Worm (Caenorhabditis elegans) whole organism, young adult: Measurements from ENCODE around the gene T06C12.12.

Experiments
- B0336.3 ChIP-seq: fragments of 200-800 bp; sonication (Bioruptor generic); IDR thresholded peaks from 2 replicates; pipeline ENCODE4 v1.3.6; 2022; ENCODE audit warnings: missing genetic modification characterization, missing compliant biosample characterization
- C06A6.2 ChIP-seq: fragments of 200-800 bp; sonication (Bioruptor generic); conservative IDR thresholded peaks from 2 replicates; pipeline ENCODE4 v1.3.6; 2022; ENCODE audit warnings: missing genetic modification characterization, missing compliant biosample characterization
- C17E4.6 ChIP-seq: fragments of 200-800 bp; sonication (Bioruptor generic); IDR thresholded peaks from 2 replicates; pipeline ENCODE4 v1.3.6; 2022; ENCODE audit warnings: missing genetic modification reagents, missing genetic modification characterization, missing compliant biosample characterization
- F37B4.10 ChIP-seq: fragments of 200-800 bp; sonication (Bioruptor generic); IDR thresholded peaks from 2 replicates; pipeline ENCODE4 v1.3.6; 2022; ENCODE audit warnings: missing genetic modification characterization, missing compliant biosample characterization
- F55B11.4 ChIP-seq: sonication (generic microtip); optimal IDR thresholded peaks from 2 replicates; lab custom pipeline; 2016; ENCODE audit warnings: missing compliant biosample characterization, missing genetic modification characterization, borderline replicate concordance; ENCODE audit not compliant: insufficient read depth
- Y53G8AR.9 ChIP-seq: fragments of 200-800 bp; sonication (Bioruptor generic); conservative IDR thresholded peaks from 2 replicates; pipeline ENCODE4 v1.3.6; 2022; ENCODE audit warnings: missing genetic modification reagents, missing genetic modification characterization, missing compliant biosample characterization
- Y67H2A.10 ChIP-seq: fragments of 200-800 bp; sonication (Bioruptor generic); conservative IDR thresholded peaks from 2 replicates; pipeline ENCODE4 v1.3.6; 2022; ENCODE audit warnings: missing genetic modification reagents, missing genetic modification characterization, missing compliant biosample characterization
- Y95B8A.8 ChIP-seq: fragments of 200-800 bp; sonication (Bioruptor generic); IDR thresholded peaks from 2 replicates; pipeline ENCODE4 v1.3.6; 2022; ENCODE audit warnings: missing genetic modification reagents, missing genetic modification characterization, missing compliant biosample characterization
- ZK185.1 ChIP-seq: sonication (generic microtip); optimal IDR thresholded peaks from 2 replicates; lab custom pipeline; 2016; ENCODE audit warnings: mild to moderate bottlenecking, missing genetic modification characterization, missing compliant biosample characterization; ENCODE audit not compliant: poor library complexity, severe bottlenecking
- ama-1 ChIP-seq, 3 experiments: fragments of 150-350 bp in 1 of 3; sonication (generic microtip) in 2 of 3; optimal IDR thresholded peaks; 2 replicates each; lab custom pipeline; 2014 to 2018; ENCODE audit warnings: missing biosample characterization in 2 of 3, missing genetic modification characterization in 2 of 3, missing genetic modification reagents in 2 of 3
- aptf-2 ChIP-seq: fragments of 200-800 bp; sonication (Bioruptor generic); conservative IDR thresholded peaks from 2 replicates; pipeline ENCODE4 v1.3.6; 2022; ENCODE audit warnings: missing genetic modification reagents, missing genetic modification characterization, missing compliant biosample characterization
- aptf-3 ChIP-seq: fragments of 200-800 bp; sonication (Bioruptor generic); IDR thresholded peaks from 2 replicates; pipeline ENCODE4 v1.3.6; 2022; ENCODE audit warnings: missing genetic modification characterization, missing compliant biosample characterization
- attf-6 ChIP-seq: fragments of 200-800 bp; sonication (Bioruptor generic); IDR thresholded peaks from 2 replicates; pipeline ENCODE4 v1.3.6; 2022; ENCODE audit warnings: missing genetic modification reagents, missing genetic modification characterization, missing compliant biosample characterization
- cebp-1 ChIP-seq, 2 experiments: fragments of 200-800 bp in 1 of 2; sonication (Bioruptor generic) in 1 of 2; sonication (generic microtip) in 1 of 2; IDR thresholded peaks in 1 of 2; optimal IDR thresholded peaks in 1 of 2; 2 replicates each; pipeline versions ENCODE4 v1.3.6 to Lab custom; 2017 to 2022; ENCODE audit warnings: missing compliant biosample characterization in 2 of 2, missing genetic modification characterization in 2 of 2, mild to moderate bottlenecking in 1 of 2, missing genetic modification reagents in 1 of 2, moderate library complexity in 1 of 2
- ceh-58 ChIP-seq: fragments of 200-800 bp; sonication (Bioruptor generic); IDR thresholded peaks from 2 replicates; pipeline ENCODE4 v1.3.6; 2022; ENCODE audit warnings: missing genetic modification characterization, missing compliant biosample characterization
- ceh-79 ChIP-seq: sonication (generic microtip); optimal IDR thresholded peaks from 2 replicates; lab custom pipeline; 2017; ENCODE audit warnings: mild to moderate bottlenecking, missing genetic modification characterization, missing compliant biosample characterization
- ceh-91 ChIP-seq: fragments of 200-800 bp; sonication (Bioruptor generic); IDR thresholded peaks from 2 replicates; pipeline ENCODE4 v1.3.6; 2022; ENCODE audit warnings: missing genetic modification reagents, missing genetic modification characterization, missing compliant biosample characterization
- dpl-1 ChIP-seq: fragments of 150-350 bp; optimal IDR thresholded peaks from 2 replicates; lab custom pipeline; 2014; ENCODE audit warnings: missing biosample characterization, missing genetic modification reagents, missing genetic modification characterization
- egl-18 ChIP-seq: fragments of 200-800 bp; sonication (Bioruptor generic); IDR thresholded peaks from 2 replicates; pipeline ENCODE4 v1.3.6; 2022; ENCODE audit warnings: missing genetic modification reagents, missing genetic modification characterization, missing compliant biosample characterization
- hlh-26 ChIP-seq: fragments of 200-800 bp; sonication (Bioruptor generic); conservative IDR thresholded peaks from 2 replicates; pipeline ENCODE4 v1.3.6; 2022; ENCODE audit warnings: missing genetic modification reagents, missing genetic modification characterization, missing compliant biosample characterization
- hrde-1 ChIP-seq: sonication (generic microtip); optimal IDR thresholded peaks from 2 replicates; lab custom pipeline; 2016; ENCODE audit warnings: missing genetic modification characterization, mild to moderate bottlenecking, missing compliant biosample characterization, moderate library complexity, missing genotype, missing genetic modification reagents, borderline replicate concordance
- lin-26 ChIP-seq: fragments of 200-800 bp; sonication (Bioruptor generic); IDR thresholded peaks from 2 replicates; pipeline ENCODE4 v1.3.6; 2022; ENCODE audit warnings: missing genetic modification reagents, missing genetic modification characterization, missing compliant biosample characterization
- lin-54 ChIP-seq: fragments of 200-800 bp; sonication (Bioruptor generic); optimal IDR thresholded peaks from 2 replicates; lab custom pipeline; 2018; ENCODE audit warnings: mild to moderate bottlenecking, missing genetic modification characterization, missing compliant biosample characterization
- madf-10 ChIP-seq: sonication (generic microtip); optimal IDR thresholded peaks from 2 replicates; lab custom pipeline; 2016; ENCODE audit warnings: mild to moderate bottlenecking, missing genetic modification characterization, missing compliant biosample characterization
- madf-8 ChIP-seq: fragments of 200-800 bp; sonication (Bioruptor generic); conservative IDR thresholded peaks from 2 replicates; pipeline ENCODE4 v1.3.6; 2022; ENCODE audit warnings: missing genetic modification reagents, missing genetic modification characterization, missing compliant biosample characterization
- mel-28 ChIP-seq: sonication (generic microtip); optimal IDR thresholded peaks from 2 replicates; lab custom pipeline; 2016; ENCODE audit warnings: borderline replicate concordance, mild to moderate bottlenecking, missing genetic modification characterization, missing compliant biosample characterization
- mes-4 ChIP-seq: sonication (generic microtip); optimal IDR thresholded peaks from 2 replicates; lab custom pipeline; 2016; ENCODE audit warnings: missing genotype, missing genetic modification characterization, missing compliant biosample characterization
- nfya-2 ChIP-seq: fragments of 200-800 bp; sonication (Bioruptor generic); IDR thresholded peaks from 2 replicates; pipeline ENCODE4 v1.3.6; 2022; ENCODE audit warnings: missing genetic modification reagents, missing genetic modification characterization, missing compliant biosample characterization
- nhr-120 ChIP-seq: fragments of 200-800 bp; sonication (Bioruptor generic); IDR thresholded peaks from 2 replicates; pipeline ENCODE4 v1.3.6; 2022; ENCODE audit warnings: missing genetic modification characterization, missing compliant biosample characterization
- nhr-80 ChIP-seq: sonication (generic microtip); optimal IDR thresholded peaks from 2 replicates; lab custom pipeline; 2016; ENCODE audit warnings: missing genetic modification characterization, missing compliant biosample characterization
- pbrm-1 ChIP-seq: fragments of 200-800 bp; sonication (Bioruptor generic); IDR thresholded peaks from 2 replicates; pipeline ENCODE4 v1.3.6; 2022; ENCODE audit warnings: missing genetic modification reagents, missing genetic modification characterization, missing compliant biosample characterization
- rcor-1 ChIP-seq: fragments of 200-800 bp; sonication (Bioruptor generic); IDR thresholded peaks from 2 replicates; pipeline ENCODE4 v1.3.6; 2022; ENCODE audit warnings: missing genetic modification reagents, missing genetic modification characterization, missing compliant biosample characterization
- sdz-38 ChIP-seq: sonication (generic microtip); optimal IDR thresholded peaks from 2 replicates; lab custom pipeline; 2016; ENCODE audit warnings: missing genotype, missing genetic modification characterization, missing compliant biosample characterization
- snpc-3.4 ChIP-seq: sonication (generic microtip); optimal IDR thresholded peaks from 2 replicates; lab custom pipeline; 2017; ENCODE audit warnings: missing genetic modification characterization, mild to moderate bottlenecking, missing compliant biosample characterization, antibody characterized with exemption, moderate library complexity, missing genotype, missing genetic modification reagents
- sptf-2 ChIP-seq: fragments of 200-800 bp; sonication (Bioruptor generic); optimal IDR thresholded peaks from 2 replicates; lab custom pipeline; 2018; ENCODE audit warnings: mild to moderate bottlenecking, missing genetic modification characterization, missing compliant biosample characterization
- tbx-9 ChIP-seq: sonication (generic microtip); optimal IDR thresholded peaks from 2 replicates; lab custom pipeline; 2016; ENCODE audit warnings: borderline replicate concordance, missing genetic modification characterization, inconsistent platforms, missing compliant biosample characterization
- zim-3 ChIP-seq: sonication (generic microtip); optimal IDR thresholded peaks from 2 replicates; lab custom pipeline; 2017; ENCODE audit warnings: mild to moderate bottlenecking, missing genetic modification characterization, moderate library complexity, missing compliant biosample characterization
- ztf-18 ChIP-seq: sonication (generic microtip); optimal IDR thresholded peaks from 2 replicates; lab custom pipeline; 2016; ENCODE audit warnings: missing genotype, mild to moderate bottlenecking, missing genetic modification characterization, missing compliant biosample characterization
- ztf-25 ChIP-seq: fragments of 200-800 bp; sonication (Bioruptor generic); IDR thresholded peaks from 2 replicates; pipeline ENCODE4 v1.3.6; 2022; ENCODE audit warnings: missing genetic modification reagents, missing genetic modification characterization, missing compliant biosample characterization
- ztf-28 ChIP-seq: fragments of 200-800 bp; sonication (Bioruptor generic); IDR thresholded peaks from 2 replicates; pipeline ENCODE4 v1.3.6; 2022; ENCODE audit warnings: missing genetic modification reagents, missing genetic modification characterization, missing compliant biosample characterization
- ztf-6 ChIP-seq: fragments of 200-800 bp; sonication (Bioruptor generic); IDR thresholded peaks from 2 replicates; pipeline ENCODE4 v1.3.6; 2022; ENCODE audit warnings: missing genetic modification reagents, missing genetic modification characterization, missing compliant biosample characterization

Gene T06C12.12

DNA sequence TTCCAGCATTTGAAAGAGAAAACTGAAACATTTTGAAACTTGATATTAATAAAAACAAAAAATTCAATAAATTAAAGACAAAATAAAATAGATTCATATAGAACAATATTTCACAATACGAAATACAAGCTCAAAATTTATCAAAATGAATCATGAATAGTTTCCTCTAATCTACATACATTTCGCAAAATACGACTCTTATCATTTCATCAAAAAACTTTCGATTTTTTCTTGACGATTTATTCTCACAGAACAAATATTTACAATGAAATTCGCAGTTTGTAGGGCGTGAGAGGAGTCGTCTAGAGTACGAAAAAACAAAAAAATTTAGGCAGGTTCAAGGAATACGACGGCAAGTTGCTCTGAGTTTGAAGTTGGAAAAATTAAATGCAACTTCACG lies 1.7 kb upstream of the T06C12.12 start:
- TF ChIP-seq cebp-1 (GFP tag; IDR thresholded peaks at IDR 0.05; lab: Robert Waterston, UW) (no peak), cebp-1 (tag; optimal IDR thresholded peaks at IDR 0.05; lab: Kevin White, UChicago) (peak; percentile 28), egl-18 (GFP tag; lab: Robert Waterston, UW) (no peak), nfya-2 (GFP tag; lab: Robert Waterston, UW) (no peak), nhr-80 (peak; percentile 31), hlh-26 (GFP tag; lab: Robert Waterston, UW) (no peak), madf-10 (tag; lab: Kevin White, UChicago) (no peak), attf-6 (no peak)

ce11 chrV:15891279-15891678 lies 582 bp upstream of the T06C12.12 start:
- TF ChIP-seq tbx-9 (tag; lab: Kevin White, UChicago): no peak
- peak; percentile 74 for TF ChIP-seq nhr-80

- TF ChIP-seq mes-4 (tag; lab: Kevin White, UChicago) (no peak), ama-1 (optimal IDR thresholded peaks at IDR 0.05; lab: Kevin White, UChicago) (no peak), ama-1 (GFP tag; optimal IDR thresholded peaks at IDR 0.05; lab: Kevin White, UChicago) (no peak), aptf-3 (no peak), Y95B8A.8 (GFP tag; lab: Robert Waterston, UW) (no peak), F55B11.4 (tag; lab: Kevin White, UChicago) (no peak), ztf-6 (GFP tag; lab: Robert Waterston, UW) (no peak), ZK185.1 (tag; lab: Kevin White, UChicago) (no peak), sdz-38 (tag; lab: Kevin White, UChicago) (no peak)
Measured at ce11 chrV:15892696-15893095, 835 bp downstream of the T06C12.12 start, which contains the start of gene T06C12.11. Gene T06C12.11, plus strand, starts transcription at chrV:15892996.

ce11 chrV:15896671-15897070 lies 4.8 kb downstream of the T06C12.12 start, which contains the start of gene nhr-213:
Gene nhr-213, minus strand, starts transcription at chrV:15896771.
- TF ChIP-seq sptf-2 (GFP tag; lab: Kevin White, UChicago) (no peak), mel-28 (tag; lab: Kevin White, UChicago) (no peak), pbrm-1 (GFP tag; lab: Robert Waterston, UW) (no peak), C17E4.6 (GFP tag; lab: Robert Waterston, UW) (no peak), ztf-18 (tag; lab: Kevin White, UChicago) (no peak), ceh-58 (GFP tag; lab: Robert Waterston, UW) (no peak), aptf-2 (GFP tag; lab: Robert Waterston, UW) (no peak), mes-4 (tag; lab: Kevin White, UChicago) (no peak), zim-3 (tag; lab: Kevin White, UChicago) (no peak), ztf-28 (GFP tag; lab: Robert Waterston, UW) (no peak), Y67H2A.10 (GFP tag; lab: Robert Waterston, UW) (no peak), F37B4.10 (no peak), Y95B8A.8 (GFP tag; lab: Robert Waterston, UW) (no peak), B0336.3 (GFP tag; lab: Robert Waterston, UW) (no peak)

DNA sequence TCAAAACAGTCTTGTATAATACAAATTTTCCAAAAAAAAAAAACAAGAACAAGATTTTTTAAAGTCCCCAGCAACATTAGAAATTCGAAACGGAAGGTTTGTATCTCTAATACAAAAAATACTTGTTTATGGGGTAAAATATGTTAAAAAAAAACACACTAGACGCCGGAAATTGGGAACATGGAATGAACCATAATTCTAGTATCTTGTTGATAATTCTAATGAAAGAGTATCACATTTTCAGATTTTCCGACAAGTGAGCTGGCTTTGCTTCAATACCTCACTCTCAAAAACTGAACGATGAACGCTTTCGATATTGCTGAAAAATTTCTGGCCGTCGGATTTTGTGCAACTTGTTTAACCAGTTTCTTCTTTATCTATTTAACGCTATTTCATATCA lies 5.8 kb downstream of the T06C12.12 start, which contains the start of gene str-60:
Gene str-60 (plus strand): TSS at position 301 of the 400 bp plus-strand sequence.
- TF ChIP-seq ztf-25 (GFP tag; lab: Robert Waterston, UW) (no peak), sdz-38 (tag; lab: Kevin White, UChicago) (no peak), B0336.3 (GFP tag; lab: Robert Waterston, UW) (no peak), ztf-18 (tag; lab: Kevin White, UChicago) (no peak), tbx-9 (tag; lab: Kevin White, UChicago) (no peak), snpc-3.4 (tag; lab: Kevin White, UChicago) (no peak), madf-8 (GFP tag; lab: Robert Waterston, UW) (no peak), ceh-79 (tag; lab: Kevin White, UChicago) (no peak), C06A6.2 (no peak), dpl-1 (GFP tag; lab: Kevin White, UChicago) (no peak), rcor-1 (no peak), ceh-91 (no peak), Y53G8AR.9 (no peak), hrde-1 (tag; lab: Kevin White, UChicago) (no peak), lin-54 (GFP tag; lab: Kevin White, UChicago) (no peak), C17E4.6 (GFP tag; lab: Robert Waterston, UW) (no peak), nhr-120 (GFP tag; lab: Robert Waterston, UW) (no peak), lin-26 (GFP tag; lab: Robert Waterston, UW) (no peak)
